Worm (Caenorhabditis elegans): ENCODE data around the gene ZK546.2.
A peak's percentile ranks its signal among the peaks of the same experiment; 100 is the strongest.

The ZK546.2 gene

DNA sequence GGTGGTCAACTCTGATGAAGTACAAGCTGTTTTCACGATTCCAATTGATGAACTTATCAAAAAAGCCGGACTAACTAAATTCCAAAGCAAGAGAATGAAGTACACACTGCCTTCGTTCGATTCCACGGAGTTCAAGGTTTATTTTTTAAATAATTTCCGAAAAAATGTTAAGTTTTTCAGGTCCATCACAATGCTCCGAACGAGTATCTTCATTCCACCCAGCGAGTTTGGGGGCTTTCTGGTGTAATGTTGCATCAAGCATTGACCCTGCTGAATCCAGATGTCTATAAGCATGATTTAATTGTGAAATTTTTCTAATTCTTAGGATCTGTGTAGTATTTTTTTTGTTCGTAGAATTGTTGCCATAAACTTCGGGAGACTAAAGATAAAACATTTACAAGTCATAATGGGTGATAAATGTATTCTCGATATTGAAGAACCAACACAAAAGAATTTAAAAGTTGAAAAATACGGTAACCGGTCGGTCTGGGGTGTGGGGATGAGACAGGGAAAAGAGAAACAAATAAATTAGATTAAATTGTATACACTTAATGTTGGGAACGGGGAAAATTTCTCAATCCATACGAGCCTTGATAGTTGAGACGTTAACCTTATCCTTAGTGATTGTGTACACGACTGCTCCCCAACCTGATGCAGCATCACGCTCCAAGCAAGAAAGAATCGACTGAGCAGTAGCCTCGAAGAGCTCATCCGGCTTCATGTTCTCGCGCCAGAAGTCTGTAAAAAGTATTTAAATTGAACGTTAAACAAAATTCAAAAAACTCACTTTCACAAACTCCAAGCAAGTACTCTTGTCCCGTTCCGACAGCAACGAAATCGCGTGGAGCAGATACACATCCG is 8.5 kb downstream of the ZK546.2 start:
- TF ChIP-seq T22C8.4 (GFP tag; IDR thresholded peaks at IDR 0.05) (no peak), ref-1 (GFP tag; conservative IDR thresholded peaks at IDR 0.05) (no peak), cog-1 (tag; optimal IDR thresholded peaks at IDR 0.05) (no peak), flt-1 (GFP tag; IDR thresholded peaks at IDR 0.05) (no peak)

DNA sequence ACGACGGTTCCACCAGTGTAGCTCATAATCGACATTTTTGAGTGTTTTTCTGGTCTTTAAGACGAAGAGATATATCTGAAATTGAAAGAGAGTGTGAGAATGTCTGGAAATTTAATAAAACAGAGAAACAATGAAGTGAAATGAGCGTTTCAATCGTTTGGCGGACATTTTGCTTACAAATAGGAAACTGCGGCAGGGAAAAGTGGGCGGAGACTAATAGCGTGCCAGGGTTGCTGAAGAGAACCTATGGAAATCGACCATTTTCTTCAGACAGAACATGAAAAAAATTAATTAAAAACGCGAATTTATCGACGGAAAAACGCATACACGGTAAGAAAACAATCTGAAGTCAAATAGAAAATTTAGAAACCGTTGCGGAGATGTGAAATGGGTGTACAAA is 9.5 kb downstream of the ZK546.2 start, which contains the start of gene pbs-3:
Gene pbs-3 (minus strand): TSS at position 75 of the 400 bp plus-strand sequence.
- TF ChIP-seq flt-1 (GFP tag; IDR thresholded peaks at IDR 0.05) (0 out of 2 replicates have a peak, but pooled peaks have one; percentile 56), cog-1 (tag; optimal IDR thresholded peaks at IDR 0.05) (peak; percentile 12), ref-1 (GFP tag; conservative IDR thresholded peaks at IDR 0.05) (no peak)

DNA sequence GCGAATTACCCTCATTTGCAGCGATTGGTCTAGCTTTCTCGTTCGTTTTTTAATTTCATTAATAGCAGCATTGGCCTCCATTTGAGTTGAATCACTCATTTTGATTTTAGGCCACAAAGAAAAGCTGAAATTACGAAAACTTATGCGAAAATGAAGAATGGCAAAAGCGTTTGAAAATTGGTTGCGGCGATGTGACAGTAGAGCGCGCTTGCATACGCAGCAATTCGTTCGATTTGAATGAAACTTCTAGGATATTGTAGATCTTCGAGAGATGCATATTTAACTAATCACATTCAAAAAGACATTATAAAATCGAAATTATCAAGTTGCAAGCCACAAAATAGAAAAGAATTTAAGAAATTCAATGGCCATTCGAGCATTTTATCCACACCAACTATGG is 13.9 kb downstream of the ZK546.2 start, which contains the start of gene ulp-2:
Gene ulp-2 (minus strand): TSS at position 158 of the 400 bp plus-strand sequence.
- no peak for TF ChIP-seq cog-1 (tag; optimal IDR thresholded peaks at IDR 0.05)
- TF ChIP-seq T22C8.4 (GFP tag; IDR thresholded peaks at IDR 0.05): no peak
- no peak for TF ChIP-seq flt-1 (GFP tag; IDR thresholded peaks at IDR 0.05)
- TF ChIP-seq ref-1 (GFP tag; conservative IDR thresholded peaks at IDR 0.05): no peak
- TF ChIP-seq ztf-29 (GFP tag; IDR thresholded peaks at IDR 0.05): no peak
- TF ChIP-seq med-1 (GFP tag; optimal IDR thresholded peaks at IDR 0.05; ENCODE audit: insufficient read depth): no peak
- no peak for TF ChIP-seq klf-2 (GFP tag; conservative IDR thresholded peaks at IDR 0.05)
- TF ChIP-seq ztf-23 (GFP tag; IDR thresholded peaks at IDR 0.05): 0 out of 2 replicates have a peak, but pooled peaks have one; percentile 19

- TF ChIP-seq flt-1 (GFP tag; IDR thresholded peaks at IDR 0.05): no peak
Observed at ce11 chrII:4960690-4961089, 14.9 kb downstream of the ZK546.2 start.

DNA sequence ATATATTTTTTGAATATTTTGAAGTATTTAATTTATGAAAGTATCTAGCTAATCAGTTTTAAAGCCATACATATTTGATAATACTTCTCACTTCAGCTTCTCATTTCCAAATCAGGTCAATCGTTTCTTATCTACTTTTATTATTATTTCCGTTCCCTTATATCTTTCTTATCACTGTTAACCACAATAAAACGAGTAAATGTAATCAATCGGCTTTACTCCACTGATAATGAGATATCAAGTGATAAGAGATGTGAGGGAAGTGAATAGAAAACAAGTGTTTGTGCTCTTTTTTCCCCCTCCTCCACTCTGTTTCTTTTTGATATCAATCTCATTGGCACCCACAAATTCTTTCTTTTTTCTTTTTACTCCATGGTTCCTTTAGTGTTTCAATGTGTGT is 20.7 kb downstream of the ZK546.2 start:
- TF ChIP-seq ztf-23 (GFP tag; IDR thresholded peaks at IDR 0.05): no peak
- TF ChIP-seq med-1 (GFP tag; optimal IDR thresholded peaks at IDR 0.05; ENCODE audit: insufficient read depth): no peak
- no peak for TF ChIP-seq T22C8.4 (GFP tag; IDR thresholded peaks at IDR 0.05)
- TF ChIP-seq tab-1 (GFP tag; IDR thresholded peaks at IDR 0.05): no peak
- TF ChIP-seq klf-2 (GFP tag; conservative IDR thresholded peaks at IDR 0.05): no peak
- no peak for TF ChIP-seq ztf-29 (GFP tag; IDR thresholded peaks at IDR 0.05)
- no peak for TF ChIP-seq ref-1 (GFP tag; conservative IDR thresholded peaks at IDR 0.05)
- TF ChIP-seq flt-1 (GFP tag; IDR thresholded peaks at IDR 0.05): no peak
- no peak for TF ChIP-seq cog-1 (tag; optimal IDR thresholded peaks at IDR 0.05)

- TF ChIP-seq tab-1 (GFP tag; IDR thresholded peaks at IDR 0.05) (no peak), ref-1 (GFP tag; conservative IDR thresholded peaks at IDR 0.05) (no peak), med-1 (GFP tag; optimal IDR thresholded peaks at IDR 0.05; ENCODE audit: insufficient read depth) (no peak), cog-1 (tag; optimal IDR thresholded peaks at IDR 0.05) (no peak), ztf-29 (GFP tag; IDR thresholded peaks at IDR 0.05) (no peak)
Observed at ce11 chrII:4967636-4968035, 21.8 kb downstream of the ZK546.2 start.

DNA sequence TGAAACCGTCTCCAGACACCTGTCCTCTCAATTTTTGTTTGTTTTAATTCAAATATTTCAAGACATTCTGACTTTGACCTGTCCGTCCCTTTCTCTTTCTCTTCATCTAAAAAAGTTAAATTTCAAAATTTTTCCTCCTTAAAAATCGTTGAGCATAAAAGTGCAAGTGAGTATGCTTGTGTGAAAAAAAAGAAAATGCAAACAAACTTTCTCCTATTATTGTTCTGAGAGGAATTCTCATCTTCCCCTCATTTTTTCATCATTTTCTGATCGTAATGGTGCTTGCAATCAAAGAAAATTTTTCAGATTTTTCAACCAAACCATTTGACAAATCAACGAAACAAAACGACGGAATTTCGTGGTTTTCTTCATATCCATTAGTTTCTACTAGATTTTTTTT is 23.0 kb downstream of the ZK546.2 start, which contains the start of gene shc-2:
Gene shc-2 (plus strand): TSS at position 301 of the 400 bp plus-strand sequence.
- no peak for TF ChIP-seq ref-1 (GFP tag; conservative IDR thresholded peaks at IDR 0.05)
- TF ChIP-seq klf-2 (GFP tag; conservative IDR thresholded peaks at IDR 0.05): no peak

DNA sequence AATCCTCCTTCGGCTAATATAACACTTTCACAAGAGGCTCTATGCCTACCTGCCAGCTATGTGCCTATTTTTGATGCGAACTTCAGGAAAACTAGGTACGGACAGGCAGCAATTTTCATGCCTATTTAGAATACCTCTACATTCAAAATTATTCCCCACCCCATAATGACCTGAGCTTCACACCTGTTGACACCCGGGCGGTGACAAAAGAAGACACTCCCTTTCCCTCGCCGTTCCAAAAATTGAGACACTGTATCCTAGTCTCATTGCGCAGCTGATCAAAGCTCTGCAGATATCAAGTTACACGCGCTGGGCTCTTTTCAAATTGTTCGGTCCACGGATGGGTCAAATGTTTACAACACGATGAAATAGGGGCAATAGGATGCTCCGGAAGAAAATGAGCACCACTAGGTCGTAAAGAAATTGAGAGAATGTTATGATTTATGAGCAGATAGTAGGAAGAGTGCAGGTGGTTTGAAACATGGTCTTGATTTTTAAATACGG is 28.7 kb downstream of the ZK546.2 start:
- TF ChIP-seq med-1 (GFP tag; optimal IDR thresholded peaks at IDR 0.05; ENCODE audit: insufficient read depth): no peak
- no peak for TF ChIP-seq ztf-23 (GFP tag; IDR thresholded peaks at IDR 0.05)
- no peak for TF ChIP-seq klf-2 (GFP tag; conservative IDR thresholded peaks at IDR 0.05)
- no peak for TF ChIP-seq ztf-29 (GFP tag; IDR thresholded peaks at IDR 0.05)
- TF ChIP-seq T22C8.4 (GFP tag; IDR thresholded peaks at IDR 0.05): no peak
- TF ChIP-seq cog-1 (tag; optimal IDR thresholded peaks at IDR 0.05): no peak
- TF ChIP-seq ref-1 (GFP tag; conservative IDR thresholded peaks at IDR 0.05): no peak
- TF ChIP-seq flt-1 (GFP tag; IDR thresholded peaks at IDR 0.05): no peak
- TF ChIP-seq tab-1 (GFP tag; IDR thresholded peaks at IDR 0.05): no peak

- no peak for TF ChIP-seq flt-1 (GFP tag; IDR thresholded peaks at IDR 0.05)
- no peak for TF ChIP-seq ztf-29 (GFP tag; IDR thresholded peaks at IDR 0.05)
- no peak for TF ChIP-seq ref-1 (GFP tag; conservative IDR thresholded peaks at IDR 0.05)
- no peak for TF ChIP-seq tab-1 (GFP tag; IDR thresholded peaks at IDR 0.05)
- no peak for TF ChIP-seq T22C8.4 (GFP tag; IDR thresholded peaks at IDR 0.05)
- no peak for TF ChIP-seq klf-2 (GFP tag; conservative IDR thresholded peaks at IDR 0.05)
- no peak for TF ChIP-seq med-1 (GFP tag; optimal IDR thresholded peaks at IDR 0.05; ENCODE audit: insufficient read depth)
- TF ChIP-seq ztf-23 (GFP tag; IDR thresholded peaks at IDR 0.05): no peak
- TF ChIP-seq cog-1 (tag; optimal IDR thresholded peaks at IDR 0.05): no peak
Observed at ce11 chrII:4975311-4975710, 29.5 kb downstream of the ZK546.2 start.

DNA sequence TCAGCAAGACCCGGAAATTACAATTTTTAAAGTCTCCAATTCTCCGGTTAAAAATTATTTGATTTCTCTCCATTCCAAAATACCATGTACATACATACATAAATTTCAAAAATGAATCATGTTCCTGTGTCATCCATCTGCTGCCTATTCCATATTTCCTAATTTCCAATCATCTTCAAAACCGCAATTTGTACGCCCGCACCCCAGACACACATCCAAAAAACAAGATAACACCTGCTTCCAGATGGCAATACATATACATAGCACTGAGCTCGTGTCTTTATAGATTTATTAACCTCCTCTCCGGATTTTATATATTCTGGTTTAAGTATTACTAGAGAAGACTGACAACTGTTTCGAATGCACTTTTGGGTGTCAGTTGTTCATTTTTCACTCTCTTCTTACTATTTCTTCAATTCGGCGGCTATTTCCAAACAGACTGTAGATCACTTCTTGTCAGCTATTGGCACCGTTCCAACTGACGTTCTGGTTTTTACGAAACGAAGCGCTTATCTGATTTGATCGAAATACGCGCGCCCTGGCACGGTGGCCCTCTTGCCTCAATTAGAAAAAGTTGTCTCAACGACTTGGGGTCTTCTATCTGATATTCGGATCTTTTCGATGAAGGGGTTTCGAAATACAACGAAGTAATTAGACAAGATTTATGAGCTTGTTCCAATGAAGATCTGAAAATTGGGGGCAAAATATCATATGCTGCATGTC is 36.0 kb downstream of the ZK546.2 start:
- no peak for TF ChIP-seq tab-1 (GFP tag; IDR thresholded peaks at IDR 0.05)
- no peak for TF ChIP-seq ztf-29 (GFP tag; IDR thresholded peaks at IDR 0.05)
- TF ChIP-seq T22C8.4 (GFP tag; IDR thresholded peaks at IDR 0.05): no peak
- no peak for TF ChIP-seq flt-1 (GFP tag; IDR thresholded peaks at IDR 0.05)
- no peak for TF ChIP-seq ztf-23 (GFP tag; IDR thresholded peaks at IDR 0.05)
- no peak for TF ChIP-seq klf-2 (GFP tag; conservative IDR thresholded peaks at IDR 0.05)
- TF ChIP-seq cog-1 (tag; optimal IDR thresholded peaks at IDR 0.05): no peak
- TF ChIP-seq med-1 (GFP tag; optimal IDR thresholded peaks at IDR 0.05; ENCODE audit: insufficient read depth): no peak
- TF ChIP-seq ref-1 (GFP tag; conservative IDR thresholded peaks at IDR 0.05): no peak

Data from whole organism, midembryonic.